Worm (Caenorhabditis elegans): ENCODE measurements around the gene srh-7.

- TF ChIP-seq ama-1 (optimal IDR thresholded peaks at IDR 0.05), result no peak
- no peak for TF ChIP-seq pes-1 (GFP tag; IDR thresholded peaks at IDR 0.05)
- TF ChIP-seq scrt-1 (GFP tag; IDR thresholded peaks at IDR 0.05), result no peak
- no peak for TF ChIP-seq flt-1 (GFP tag; IDR thresholded peaks at IDR 0.05)
- TF ChIP-seq F13C5.2 (tag; optimal IDR thresholded peaks at IDR 0.05), result no peak
- no peak for TF ChIP-seq hnd-1 (tag; optimal IDR thresholded peaks at IDR 0.05)
Measured at ce11 chrV:4019188-4019587, 11.2 kb downstream of the srh-7 start, which contains the start of gene K09D9.3.

Data from whole organism, early embryonic.